Worm (Caenorhabditis elegans): ENCODE results near the gene mec-17.

Gene mec-17

ce11 chrIV:8013849-8014248 is 26.9 kb upstream of the mec-17 start, which contains the start of gene C26B2.8:
Gene C26B2.8, plus strand, starts transcription at chrIV:8014149.
- TF ChIP-seq ceh-82 (tag; optimal IDR thresholded peaks at IDR 0.05) = no peak
- no peak for TF ChIP-seq nhr-21 (tag; optimal IDR thresholded peaks at IDR 0.05)
- TF ChIP-seq crh-2 (tag; optimal IDR thresholded peaks at IDR 0.05) = no peak
- no peak for TF ChIP-seq elt-1 (tag; optimal IDR thresholded peaks at IDR 0.05)
- no peak for TF ChIP-seq lin-39 (tag; optimal IDR thresholded peaks at IDR 0.05)
- TF ChIP-seq F13H6.1 (tag; optimal IDR thresholded peaks at IDR 0.05) = no peak
- no peak for TF ChIP-seq mdl-1 (tag; optimal IDR thresholded peaks at IDR 0.05)
- no peak for TF ChIP-seq alr-1 (tag; optimal IDR thresholded peaks at IDR 0.05)
- TF ChIP-seq nhr-10 (tag; optimal IDR thresholded peaks at IDR 0.05) = no peak
- TF ChIP-seq zag-1 (tag; optimal IDR thresholded peaks at IDR 0.05) = no peak
- TF ChIP-seq ZK546.5 (tag; optimal IDR thresholded peaks at IDR 0.05) = no peak
- no peak for TF ChIP-seq mab-5 (tag; optimal IDR thresholded peaks at IDR 0.05)
- TF ChIP-seq nhr-6 (tag; optimal IDR thresholded peaks at IDR 0.05) = no peak

ce11 chrIV:8012330-8012729 is 25.3 kb upstream of the mec-17 start, which contains the start of gene Y42H9B.3:
Gene Y42H9B.3, minus strand, starts transcription at chrIV:8012430.
- TF ChIP-seq unc-39 (tag; optimal IDR thresholded peaks at IDR 0.05) (no peak), lin-13 (GFP tag; optimal IDR thresholded peaks at IDR 0.05) (no peak), blmp-1 (tag; optimal IDR thresholded peaks at IDR 0.05; ENCODE audit: insufficient read depth) (no peak), sma-3 (GFP tag; optimal IDR thresholded peaks at IDR 0.05) (no peak), nhr-25 (tag; optimal IDR thresholded peaks at IDR 0.05) (no peak), aly-2 (tag; optimal IDR thresholded peaks at IDR 0.05) (no peak), sem-4 (tag; optimal IDR thresholded peaks at IDR 0.05) (no peak)

ce11 chrIV:8010521-8010920 is 23.5 kb upstream of the mec-17 start:
- TF ChIP-seq nhr-23 (tag; optimal IDR thresholded peaks at IDR 0.05) (no peak), nhr-237 (tag; optimal IDR thresholded peaks at IDR 0.05) (no peak), lin-11 (tag; optimal IDR thresholded peaks at IDR 0.05) (no peak), nhr-25 (tag; optimal IDR thresholded peaks at IDR 0.05) (no peak), alr-1 (tag; optimal IDR thresholded peaks at IDR 0.05) (no peak), aly-2 (tag; optimal IDR thresholded peaks at IDR 0.05) (no peak), ztf-4 (tag; optimal IDR thresholded peaks at IDR 0.05) (no peak), sem-4 (tag; optimal IDR thresholded peaks at IDR 0.05) (no peak), R02D3.7 (tag; optimal IDR thresholded peaks at IDR 0.05) (no peak), elt-3 (tag; optimal IDR thresholded peaks at IDR 0.05) (no peak), elt-1 (tag; optimal IDR thresholded peaks at IDR 0.05) (no peak), unc-39 (tag; optimal IDR thresholded peaks at IDR 0.05) (no peak), nhr-21 (tag; optimal IDR thresholded peaks at IDR 0.05) (no peak), peb-1 (tag; optimal IDR thresholded peaks at IDR 0.05) (no peak), nhr-10 (tag; optimal IDR thresholded peaks at IDR 0.05) (no peak), Y55F3AM.14 (GFP tag; optimal IDR thresholded peaks at IDR 0.05) (no peak), egl-27 (tag; optimal IDR thresholded peaks at IDR 0.05) (no peak), ceh-16 (tag; optimal IDR thresholded peaks at IDR 0.05) (no peak), lin-13 (GFP tag; optimal IDR thresholded peaks at IDR 0.05) (no peak)

ce11 chrIV:8009374-8009773 is 22.4 kb upstream of the mec-17 start:
- no peak for TF ChIP-seq ztf-1 (GFP tag; conservative IDR thresholded peaks at IDR 0.05)
- no peak for TF ChIP-seq aly-2 (tag; optimal IDR thresholded peaks at IDR 0.05)
- TF ChIP-seq sma-9 (GFP tag; optimal IDR thresholded peaks at IDR 0.05) = peak; percentile 21
- no peak for TF ChIP-seq sma-9 (tag; optimal IDR thresholded peaks at IDR 0.05)
- TF ChIP-seq gmeb-1 (tag; optimal IDR thresholded peaks at IDR 0.05) = no peak
- no peak for TF ChIP-seq nhr-129 (tag; optimal IDR thresholded peaks at IDR 0.05)
- TF ChIP-seq sma-3 (GFP tag; optimal IDR thresholded peaks at IDR 0.05) = peak; percentile 18
- TF ChIP-seq nhr-25 (tag; optimal IDR thresholded peaks at IDR 0.05) = peak; percentile 41
- peak; percentile 89 for TF ChIP-seq blmp-1 (tag; optimal IDR thresholded peaks at IDR 0.05; ENCODE audit: insufficient read depth)
- TF ChIP-seq fos-1 (tag; optimal IDR thresholded peaks at IDR 0.05) = peak; percentile 14
- peak; percentile 9 for TF ChIP-seq ceh-16 (tag; optimal IDR thresholded peaks at IDR 0.05)
- no peak for TF ChIP-seq nhr-10 (tag; optimal IDR thresholded peaks at IDR 0.05)
- no peak for TF ChIP-seq elt-3 (tag; optimal IDR thresholded peaks at IDR 0.05)
- no peak for TF ChIP-seq nhr-77 (tag; optimal IDR thresholded peaks at IDR 0.05)
- TF ChIP-seq nhr-23 (tag; optimal IDR thresholded peaks at IDR 0.05) = no peak
- TF ChIP-seq egl-27 (tag; optimal IDR thresholded peaks at IDR 0.05) = no peak
- no peak for TF ChIP-seq mdl-1 (tag; optimal IDR thresholded peaks at IDR 0.05)
